Worm (Caenorhabditis elegans) whole organism, young adult: ENCODE measurements around the gene F20A1.4.

Experiments used
- B0261.1 ChIP-seq: sonication (generic microtip); optimal IDR thresholded peaks from 2 replicates; lab custom pipeline; 2016; ENCODE audit warnings: mild to moderate bottlenecking, missing genetic modification characterization, moderate library complexity, missing compliant biosample characterization
- C17E4.6 ChIP-seq: fragments of 200-800 bp; sonication (Bioruptor generic); IDR thresholded peaks from 2 replicates; pipeline ENCODE4 v1.3.6; 2022; ENCODE audit warnings: missing genetic modification reagents, missing genetic modification characterization, missing compliant biosample characterization
- F22D6.2 ChIP-seq: sonication (generic microtip); optimal IDR thresholded peaks from 2 replicates; lab custom pipeline; 2016; ENCODE audit warnings: mild to moderate bottlenecking, missing genetic modification characterization, missing compliant biosample characterization
- F23B12.7 ChIP-seq: sonication (generic microtip); optimal IDR thresholded peaks from 2 replicates; lab custom pipeline; 2017; ENCODE audit warnings: missing genetic modification characterization, mild to moderate bottlenecking, missing compliant biosample characterization, antibody characterized with exemption, moderate library complexity; ENCODE audit not compliant: insufficient read depth
- Y67H2A.10 ChIP-seq: fragments of 200-800 bp; sonication (Bioruptor generic); conservative IDR thresholded peaks from 2 replicates; pipeline ENCODE4 v1.3.6; 2022; ENCODE audit warnings: missing genetic modification reagents, missing genetic modification characterization, missing compliant biosample characterization
- ZK185.1 ChIP-seq: sonication (generic microtip); optimal IDR thresholded peaks from 2 replicates; lab custom pipeline; 2016; ENCODE audit warnings: mild to moderate bottlenecking, missing genetic modification characterization, missing compliant biosample characterization; ENCODE audit not compliant: poor library complexity, severe bottlenecking
- ama-1 ChIP-seq, 3 experiments: fragments of 150-350 bp in 1 of 3; sonication (generic microtip) in 2 of 3; optimal IDR thresholded peaks; 2 replicates each; lab custom pipeline; 2014 to 2018; ENCODE audit warnings: missing biosample characterization in 2 of 3, missing genetic modification characterization in 2 of 3, missing genetic modification reagents in 2 of 3
- athp-1 ChIP-seq: sonication (generic microtip); optimal IDR thresholded peaks from 2 replicates; lab custom pipeline; 2017; ENCODE audit warnings: mild to moderate bottlenecking, missing genetic modification characterization, missing compliant biosample characterization
- attf-3 ChIP-seq: fragments of 200-800 bp; sonication (Bioruptor generic); conservative IDR thresholded peaks from 2 replicates; pipeline ENCODE4 v1.3.6; 2022; ENCODE audit warnings: missing genetic modification reagents, missing genetic modification characterization, missing compliant biosample characterization
- attf-6 ChIP-seq: fragments of 200-800 bp; sonication (Bioruptor generic); IDR thresholded peaks from 2 replicates; pipeline ENCODE4 v1.3.6; 2022; ENCODE audit warnings: missing genetic modification reagents, missing genetic modification characterization, missing compliant biosample characterization
- bed-1 ChIP-seq: fragments of 200-800 bp; sonication (Bioruptor generic); IDR thresholded peaks from 2 replicates; pipeline ENCODE4 v1.3.6; 2022; ENCODE audit warnings: missing genetic modification reagents, missing genetic modification characterization, missing compliant biosample characterization
- cebp-1 ChIP-seq, 2 experiments: fragments of 200-800 bp in 1 of 2; sonication (Bioruptor generic) in 1 of 2; sonication (generic microtip) in 1 of 2; IDR thresholded peaks in 1 of 2; optimal IDR thresholded peaks in 1 of 2; 2 replicates each; pipeline versions ENCODE4 v1.3.6 to Lab custom; 2017 to 2022; ENCODE audit warnings: missing compliant biosample characterization in 2 of 2, missing genetic modification characterization in 2 of 2, mild to moderate bottlenecking in 1 of 2, missing genetic modification reagents in 1 of 2, moderate library complexity in 1 of 2
- cebp-2 ChIP-seq: fragments of 200-800 bp; sonication (Bioruptor generic); IDR thresholded peaks from 2 replicates; pipeline ENCODE4 v1.3.6; 2022; ENCODE audit warnings: missing genetic modification characterization, missing compliant biosample characterization
- dox-1 ChIP-seq: fragments of 200-800 bp; sonication (Bioruptor generic); IDR thresholded peaks from 2 replicates; pipeline ENCODE4 v1.3.6; 2022; ENCODE audit warnings: missing genetic modification reagents, missing genetic modification characterization, missing compliant biosample characterization
- dpl-1 ChIP-seq: fragments of 150-350 bp; optimal IDR thresholded peaks from 2 replicates; lab custom pipeline; 2014; ENCODE audit warnings: missing biosample characterization, missing genetic modification reagents, missing genetic modification characterization
- egl-18 ChIP-seq: fragments of 200-800 bp; sonication (Bioruptor generic); IDR thresholded peaks from 2 replicates; pipeline ENCODE4 v1.3.6; 2022; ENCODE audit warnings: missing genetic modification reagents, missing genetic modification characterization, missing compliant biosample characterization
- egrh-3 ChIP-seq: fragments of 200-800 bp; sonication (Bioruptor generic); IDR thresholded peaks from 2 replicates; pipeline ENCODE4 v1.3.6; 2022; ENCODE audit warnings: missing genetic modification reagents, missing genetic modification characterization, missing compliant biosample characterization
- hlh-12 ChIP-seq: sonication (generic microtip); optimal IDR thresholded peaks from 2 replicates; lab custom pipeline; 2016; ENCODE audit warnings: missing genetic modification characterization, missing compliant biosample characterization
- hmg-1.2 ChIP-seq: fragments of 200-800 bp; sonication (Bioruptor generic); IDR thresholded peaks from 2 replicates; pipeline ENCODE4 v1.3.6; 2022; ENCODE audit warnings: missing genetic modification reagents, missing genetic modification characterization, missing compliant biosample characterization
- hrde-1 ChIP-seq: sonication (generic microtip); optimal IDR thresholded peaks from 2 replicates; lab custom pipeline; 2016; ENCODE audit warnings: missing genetic modification characterization, mild to moderate bottlenecking, missing compliant biosample characterization, moderate library complexity, missing genotype, missing genetic modification reagents, borderline replicate concordance
- lag-1 ChIP-seq: fragments of 200-800 bp; sonication (Bioruptor generic); IDR thresholded peaks from 2 replicates; pipeline ENCODE4 v1.3.6; 2022; ENCODE audit warnings: missing genetic modification reagents, missing genetic modification characterization, missing compliant biosample characterization
- let-526 ChIP-seq: fragments of 200-800 bp; sonication (Bioruptor generic); IDR thresholded peaks from 2 replicates; pipeline ENCODE4 v1.3.6; 2022; ENCODE audit warnings: missing genetic modification reagents, missing genetic modification characterization, missing compliant biosample characterization
- lin-26 ChIP-seq: fragments of 200-800 bp; sonication (Bioruptor generic); IDR thresholded peaks from 2 replicates; pipeline ENCODE4 v1.3.6; 2022; ENCODE audit warnings: missing genetic modification reagents, missing genetic modification characterization, missing compliant biosample characterization
- lin-35 ChIP-seq, 3 experiments: fragments of 150-350 bp in 2 of 3; sonication (generic microtip) in 1 of 3; optimal IDR thresholded peaks; 2 replicates each; lab custom pipeline; 2014 to 2018; ENCODE audit warnings: missing biosample characterization in 3 of 3, missing genetic modification characterization in 3 of 3, missing genetic modification reagents in 3 of 3
- lsl-1 ChIP-seq: fragments of 200-800 bp; sonication (Bioruptor generic); optimal IDR thresholded peaks from 2 replicates; lab custom pipeline; 2018; ENCODE audit warnings: mild to moderate bottlenecking, missing genetic modification characterization, moderate library complexity, missing compliant biosample characterization
- madf-6 ChIP-seq: fragments of 200-800 bp; sonication (Bioruptor generic); IDR thresholded peaks from 2 replicates; pipeline ENCODE4 v1.3.6; 2022; ENCODE audit warnings: missing genetic modification reagents, missing genetic modification characterization, missing compliant biosample characterization
- mxl-1 ChIP-seq: sonication (generic microtip); optimal IDR thresholded peaks from 2 replicates; lab custom pipeline; 2016; ENCODE audit warnings: missing genetic modification characterization, missing compliant biosample characterization
- nhr-120 ChIP-seq: fragments of 200-800 bp; sonication (Bioruptor generic); IDR thresholded peaks from 2 replicates; pipeline ENCODE4 v1.3.6; 2022; ENCODE audit warnings: missing genetic modification characterization, missing compliant biosample characterization
- nhr-179 ChIP-seq: sonication (generic microtip); optimal IDR thresholded peaks from 2 replicates; lab custom pipeline; 2016; ENCODE audit warnings: mild to moderate bottlenecking, missing genetic modification characterization, missing compliant biosample characterization
- pha-4 ChIP-seq: fragments of 150-350 bp; sonication (generic microtip); optimal IDR thresholded peaks from 2 replicates; lab custom pipeline; 2014; ENCODE audit warnings: missing biosample characterization, missing genetic modification reagents, missing genetic modification characterization
- rpc-1 ChIP-seq, 2 experiments: fragments of 150-350 bp in 1 of 2; sonication (generic microtip) in 1 of 2; optimal IDR thresholded peaks; 2 replicates each; lab custom pipeline; 2014 to 2018; ENCODE audit warnings: missing biosample characterization in 1 of 2, missing genetic modification characterization in 1 of 2, missing genetic modification reagents in 1 of 2, missing genotype in 1 of 2
- snpc-4 ChIP-seq, 5 experiments: fragments of 150-350 bp in 1 of 5; sonication (generic microtip) in 4 of 5; optimal IDR thresholded peaks; 2 replicates each; lab custom pipeline; 2014 to 2018; ENCODE audit warnings: missing genetic modification characterization in 5 of 5, missing biosample characterization in 3 of 5, antibody characterized with exemption in 2 of 5, mild to moderate bottlenecking in 2 of 5, missing compliant biosample characterization in 2 of 5, missing genotype in 2 of 5, moderate library complexity in 2 of 5, missing genetic modification reagents in 1 of 5
- tbp1 ChIP-seq: fragments of 200-800 bp; sonication (Bioruptor generic); optimal IDR thresholded peaks from 2 replicates; lab custom pipeline; 2018; ENCODE audit warnings: mild to moderate bottlenecking, missing genetic modification characterization, missing compliant biosample characterization
- ztf-25 ChIP-seq: fragments of 200-800 bp; sonication (Bioruptor generic); IDR thresholded peaks from 2 replicates; pipeline ENCODE4 v1.3.6; 2022; ENCODE audit warnings: missing genetic modification reagents, missing genetic modification characterization, missing compliant biosample characterization
- ztf-28 ChIP-seq: fragments of 200-800 bp; sonication (Bioruptor generic); IDR thresholded peaks from 2 replicates; pipeline ENCODE4 v1.3.6; 2022; ENCODE audit warnings: missing genetic modification reagents, missing genetic modification characterization, missing compliant biosample characterization

The F20A1.4 gene

DNA sequence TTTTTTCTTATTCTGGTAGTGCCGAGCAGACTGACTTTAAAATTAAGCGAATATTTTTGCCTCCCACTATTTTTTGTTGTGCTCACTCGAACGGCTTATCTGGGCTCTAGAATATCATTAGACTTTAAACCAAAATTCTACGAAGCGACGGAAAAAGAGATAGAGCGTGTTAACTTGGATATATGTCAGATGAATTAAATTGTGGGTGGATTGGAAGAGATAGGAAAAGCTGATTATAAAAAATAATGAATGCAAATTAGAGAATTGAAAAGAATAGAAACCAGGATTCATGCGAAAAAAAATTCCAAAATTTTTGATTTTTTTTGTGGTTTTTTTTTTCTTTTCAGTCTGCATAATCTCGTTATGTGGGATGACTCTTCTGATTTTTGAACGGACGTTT, at the start of gene F20A1.4:
TSS of gene F20A1.4 (minus strand) at position 101 of the 400 bp plus-strand sequence.
- no peak for TF ChIP-seq nhr-179
- no peak for TF ChIP-seq attf-6 (GFP tag; lab: Robert Waterston, UW)
- TF ChIP-seq pha-4, result no peak
- no peak for TF ChIP-seq lin-35 (GFP tag; optimal IDR thresholded peaks at IDR 0.05; lab: Kevin White, UChicago)
- no peak for TF ChIP-seq cebp-2 (GFP tag; lab: Robert Waterston, UW)
- TF ChIP-seq egrh-3 (GFP tag; lab: Robert Waterston, UW), result no peak
- no peak for TF ChIP-seq let-526
- no peak for TF ChIP-seq lag-1 (GFP tag; lab: Robert Waterston, UW)
- no peak for TF ChIP-seq dox-1 (GFP tag; lab: Robert Waterston, UW)
- TF ChIP-seq nhr-120 (GFP tag; lab: Robert Waterston, UW), result no peak
- TF ChIP-seq dpl-1 (GFP tag; lab: Kevin White, UChicago), result no peak

DNA sequence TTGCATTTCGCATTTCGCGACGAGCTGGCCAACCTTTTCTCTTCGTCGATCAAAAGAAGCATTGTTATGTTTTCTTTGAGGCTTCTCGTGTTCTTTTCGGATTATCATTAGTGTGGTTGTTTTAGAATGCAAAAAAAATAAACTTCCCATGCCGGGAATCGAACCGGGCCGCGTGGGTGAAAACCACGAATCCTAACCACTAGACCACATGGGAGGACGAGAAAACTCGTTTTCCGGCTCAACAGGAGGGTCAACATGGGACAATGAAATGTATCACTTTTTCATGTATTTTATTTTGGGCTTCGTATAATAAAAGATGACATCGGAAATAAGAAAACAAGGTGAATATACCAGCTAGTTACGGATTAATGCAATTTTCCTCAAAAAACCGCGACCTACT, 47.9 kb upstream of the F20A1.4 start:
- TF ChIP-seq ZK185.1 (tag; lab: Kevin White, UChicago) (no peak), ztf-25 (GFP tag; lab: Robert Waterston, UW) (0 out of 2 replicates have a peak, but pooled peaks have one; percentile 40), ztf-28 (GFP tag; lab: Robert Waterston, UW) (no peak), rpc-1 (optimal IDR thresholded peaks at IDR 0.05; lab: Kevin White, UChicago) (peak; percentile 53), rpc-1 (tag; optimal IDR thresholded peaks at IDR 0.05; lab: Kevin White, UChicago) (peak; percentile 68), lin-26 (GFP tag; lab: Robert Waterston, UW) (peak; percentile 55; the same call in 1 of the 2 replicates), B0261.1 (tag; lab: Kevin White, UChicago) (peak; percentile 64), snpc-4 (GFP tag; optimal IDR thresholded peaks at IDR 0.05; lab: Kevin White, UChicago) (no peak), snpc-4 (tag; optimal IDR thresholded peaks at IDR 0.05; lab: Kevin White, UChicago) (peak in 1 of 4 experiments; percentile 8), tbp1 (GFP tag; lab: Kevin White, UChicago) (peak; percentile 85), hmg-1.2 (GFP tag; lab: Robert Waterston, UW) (0 out of 2 replicates have a peak, but pooled peaks have one; percentile 10), madf-6 (GFP tag; lab: Robert Waterston, UW) (0 out of 2 replicates have a peak, but pooled peaks have one; percentile 11)
- TF ChIP-seq, all 124 proteins: peak for 8

DNA sequence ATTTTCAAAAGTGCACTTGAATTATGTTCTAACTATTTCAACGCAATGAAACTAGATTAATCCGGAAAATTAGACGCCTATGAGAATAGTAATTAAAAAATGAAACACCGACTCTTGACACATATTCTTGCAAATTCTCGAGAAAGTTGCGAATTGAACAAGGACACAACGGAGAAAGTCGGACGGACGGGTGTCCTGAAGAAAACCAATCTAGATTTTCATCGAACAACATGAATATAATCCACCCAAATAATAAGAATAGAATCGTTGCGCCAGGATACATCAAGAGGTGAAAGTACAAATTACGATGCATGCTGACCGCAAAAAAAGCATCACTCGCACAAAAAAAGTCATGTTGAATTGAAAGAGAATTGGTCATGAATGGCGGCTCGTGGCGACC, 47.2 kb upstream of the F20A1.4 start:
- no peak for TF ChIP-seq hrde-1
- no peak for TF ChIP-seq mxl-1 (tag; lab: Kevin White, UChicago)
- no peak for TF ChIP-seq attf-3 (GFP tag; lab: Robert Waterston, UW)
- no peak for TF ChIP-seq cebp-1 (GFP tag; IDR thresholded peaks at IDR 0.05; lab: Robert Waterston, UW)
- TF ChIP-seq cebp-1 (tag; optimal IDR thresholded peaks at IDR 0.05; lab: Kevin White, UChicago), result no peak
- no peak for TF ChIP-seq F23B12.7 (tag; lab: Kevin White, UChicago)
- no peak for TF ChIP-seq hlh-12 (tag; lab: Kevin White, UChicago)
- no peak for TF ChIP-seq Y67H2A.10 (GFP tag; lab: Robert Waterston, UW)
- TF ChIP-seq ama-1 (optimal IDR thresholded peaks at IDR 0.05; lab: Kevin White, UChicago), result no peak
- TF ChIP-seq ama-1 (GFP tag; optimal IDR thresholded peaks at IDR 0.05; lab: Kevin White, UChicago), result no peak
- TF ChIP-seq bed-1, result no peak
- TF ChIP-seq F22D6.2 (tag; lab: Kevin White, UChicago), result no peak
- no peak for TF ChIP-seq C17E4.6 (GFP tag; lab: Robert Waterston, UW)
- no peak for TF ChIP-seq egl-18 (GFP tag; lab: Robert Waterston, UW)
- no peak for TF ChIP-seq athp-1 (tag; lab: Kevin White, UChicago)
- no peak for TF ChIP-seq lsl-1 (GFP tag; lab: Kevin White, UChicago)
